Worm (Caenorhabditis elegans) whole organism, late embryonic: Measurements from ENCODE around the gene sru-39.

Experiments
- C08G9.2 ChIP-seq: sonication (generic microtip); optimal IDR thresholded peaks from 2 replicates; lab custom pipeline; 2016; ENCODE audit warnings: mild to moderate bottlenecking, missing genetic modification characterization, moderate library complexity, missing compliant biosample characterization
- F13H6.1 ChIP-seq: sonication (generic microtip); optimal IDR thresholded peaks from 2 replicates; lab custom pipeline; 2016; ENCODE audit warnings: missing genetic modification characterization, missing compliant biosample characterization
- K02D7.2 ChIP-seq: sonication (generic microtip); optimal IDR thresholded peaks from 2 replicates; lab custom pipeline; 2017; ENCODE audit warnings: mild to moderate bottlenecking, missing genetic modification characterization, missing compliant biosample characterization
- ahr-1 ChIP-seq: sonication (generic microtip); optimal IDR thresholded peaks from 2 replicates; lab custom pipeline; 2016; ENCODE audit warnings: missing genetic modification characterization, missing compliant biosample characterization
- ceh-18 ChIP-seq: sonication (generic microtip); optimal IDR thresholded peaks from 2 replicates; lab custom pipeline; 2016; ENCODE audit warnings: missing genetic modification characterization, missing compliant biosample characterization
- ceh-19 ChIP-seq: fragments of 200-800 bp; sonication (Bioruptor generic); optimal IDR thresholded peaks from 2 replicates; lab custom pipeline; 2018; ENCODE audit warnings: mild to moderate bottlenecking, missing genetic modification characterization, missing compliant biosample characterization
- ceh-2 ChIP-seq: sonication (generic microtip); optimal IDR thresholded peaks from 2 replicates; lab custom pipeline; 2016; ENCODE audit warnings: missing genotype, missing genetic modification characterization, missing compliant biosample characterization
- ceh-22 ChIP-seq: sonication (generic microtip); optimal IDR thresholded peaks from 2 replicates; lab custom pipeline; 2017; ENCODE audit warnings: missing biosample characterization, missing genetic modification characterization
- ceh-31 ChIP-seq: sonication (generic microtip); optimal IDR thresholded peaks from 2 replicates; lab custom pipeline; 2016; ENCODE audit warnings: missing genetic modification characterization, missing compliant biosample characterization
- ceh-48 ChIP-seq: sonication (generic microtip); optimal IDR thresholded peaks from 2 replicates; lab custom pipeline; 2016; ENCODE audit warnings: missing genetic modification characterization, inconsistent platforms, missing compliant biosample characterization
- che-1 ChIP-seq: sonication (generic microtip); optimal IDR thresholded peaks from 2 replicates; lab custom pipeline; 2016; ENCODE audit warnings: mild to moderate bottlenecking, missing genetic modification characterization, missing compliant biosample characterization
- dmd-4 ChIP-seq: sonication (generic microtip); optimal IDR thresholded peaks from 2 replicates; lab custom pipeline; 2016; ENCODE audit warnings: borderline replicate concordance, missing genetic modification characterization, missing compliant biosample characterization
- elt-2 ChIP-seq: sonication (generic microtip); optimal IDR thresholded peaks from 2 replicates; lab custom pipeline; 2016; ENCODE audit warnings: missing genetic modification reagents, missing genetic modification characterization, missing compliant biosample characterization
- elt-4 ChIP-seq: sonication (generic microtip); optimal IDR thresholded peaks from 2 replicates; lab custom pipeline; 2016; ENCODE audit warnings: missing genetic modification characterization, missing compliant biosample characterization
- fax-1 ChIP-seq: sonication (generic microtip); optimal IDR thresholded peaks from 2 replicates; lab custom pipeline; 2016; ENCODE audit warnings: missing genotype, missing genetic modification characterization, missing compliant biosample characterization
- hlh-30 ChIP-seq: sonication (generic microtip); optimal IDR thresholded peaks from 2 replicates; lab custom pipeline; 2017; ENCODE audit warnings: antibody characterized with exemption, missing genetic modification characterization, missing compliant biosample characterization; ENCODE audit not compliant: insufficient read depth
- hlh-8 ChIP-seq: sonication (generic microtip); optimal IDR thresholded peaks from 2 replicates; lab custom pipeline; 2016; ENCODE audit warnings: missing genotype, missing genetic modification characterization, missing compliant biosample characterization
- lim-6 ChIP-seq: sonication (generic microtip); optimal IDR thresholded peaks from 2 replicates; lab custom pipeline; 2016; ENCODE audit warnings: missing genetic modification characterization, missing compliant biosample characterization
- lin-11 ChIP-seq: fragments of 200-800 bp; sonication (Bioruptor generic); optimal IDR thresholded peaks from 2 replicates; lab custom pipeline; 2018; ENCODE audit warnings: mild to moderate bottlenecking, missing genetic modification characterization, missing compliant biosample characterization
- mec-3 ChIP-seq: sonication (generic microtip); optimal IDR thresholded peaks from 2 replicates; lab custom pipeline; 2016; ENCODE audit warnings: borderline replicate concordance, missing genetic modification characterization, missing compliant biosample characterization
- odd-2 ChIP-seq: sonication (generic microtip); optimal IDR thresholded peaks from 2 replicates; lab custom pipeline; 2017; ENCODE audit warnings: antibody characterized with exemption, mild to moderate bottlenecking, missing genetic modification characterization, missing compliant biosample characterization
- pag-3 ChIP-seq: sonication (generic microtip); optimal IDR thresholded peaks from 2 replicates; lab custom pipeline; 2016; ENCODE audit warnings: missing compliant biosample characterization, missing genetic modification characterization, borderline replicate concordance
- pat-9 ChIP-seq: fragments of 200-800 bp; sonication (Bioruptor generic); optimal IDR thresholded peaks from 2 replicates; lab custom pipeline; 2018; ENCODE audit warnings: mild to moderate bottlenecking, missing genetic modification characterization, moderate library complexity, missing compliant biosample characterization
- pha-4 ChIP-seq: fragments of 150-350 bp; optimal IDR thresholded peaks from 2 replicates; lab custom pipeline; 2018; ENCODE audit warnings: missing biosample characterization, missing genetic modification reagents, missing genetic modification characterization
- pqm-1 ChIP-seq: sonication (generic microtip); optimal IDR thresholded peaks from 2 replicates; lab custom pipeline; 2016; ENCODE audit warnings: missing genetic modification characterization, missing compliant biosample characterization
- pros-1 ChIP-seq: fragments of 150-350 bp; optimal IDR thresholded peaks from 2 replicates; lab custom pipeline; 2014; ENCODE audit warnings: missing biosample characterization, missing genetic modification reagents, missing genetic modification characterization
- ref-2 ChIP-seq: sonication (generic microtip); optimal IDR thresholded peaks from 2 replicates; lab custom pipeline; 2016; ENCODE audit warnings: missing genetic modification characterization, missing compliant biosample characterization
- rnt-1 ChIP-seq: sonication (generic microtip); optimal IDR thresholded peaks from 2 replicates; lab custom pipeline; 2016; ENCODE audit warnings: missing genetic modification characterization, missing compliant biosample characterization
- sdc-2 ChIP-seq: sonication (generic microtip); optimal IDR thresholded peaks from 2 replicates; lab custom pipeline; 2016; ENCODE audit warnings: missing genotype, missing genetic modification characterization, missing compliant biosample characterization
- ttx-3 ChIP-seq: sonication (generic microtip); optimal IDR thresholded peaks from 2 replicates; lab custom pipeline; 2016; ENCODE audit warnings: missing genetic modification reagents, missing genetic modification characterization, missing compliant biosample characterization
- unc-3 ChIP-seq, 2 experiments: fragments of 200-800 bp in 1 of 2; sonication (Bioruptor generic) in 1 of 2; sonication (generic microtip) in 1 of 2; conservative IDR thresholded peaks in 1 of 2; optimal IDR thresholded peaks in 1 of 2; 2 replicates each; pipeline versions ENCODE4 v1.3.6 to Lab custom; 2016 to 2022; ENCODE audit warnings: missing compliant biosample characterization in 2 of 2, missing genetic modification characterization in 2 of 2, missing genetic modification reagents in 1 of 2
- unc-55 ChIP-seq: sonication (generic microtip); optimal IDR thresholded peaks from 2 replicates; lab custom pipeline; 2017; ENCODE audit warnings: missing biosample characterization, missing genetic modification reagents, missing genetic modification characterization
- ztf-16 ChIP-seq: sonication (generic microtip); optimal IDR thresholded peaks from 2 replicates; lab custom pipeline; 2017; ENCODE audit warnings: missing genetic modification characterization, missing compliant biosample characterization

The sru-39 gene

DNA sequence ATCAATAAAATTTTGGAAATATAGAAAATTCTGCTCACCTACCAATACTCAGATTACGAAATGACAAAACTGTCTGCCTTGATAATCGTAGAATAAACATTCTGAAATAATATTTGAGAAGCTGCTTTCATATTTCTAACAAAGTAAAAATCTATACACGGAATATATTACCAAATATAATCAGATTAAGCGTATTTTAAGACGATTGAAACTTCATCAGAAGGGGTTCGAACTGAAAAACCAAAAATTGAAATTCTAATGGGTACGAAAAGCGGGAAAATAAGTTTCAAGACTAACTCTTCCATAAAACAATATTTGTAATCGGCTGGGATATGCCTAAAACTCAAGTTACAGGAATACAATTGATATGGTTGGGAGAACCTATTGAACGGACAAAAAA, 23.9 kb upstream of the sru-39 start, which contains the start of gene F46B6.4:
Gene F46B6.4 (minus strand): TSS at position 101 of the 400 bp plus-strand sequence.
- TF ChIP-seq rnt-1 (no peak), che-1 (tag; lab: Kevin White, UChicago) (no peak), ceh-48 (tag; lab: Kevin White, UChicago) (no peak), ztf-16 (tag; lab: Kevin White, UChicago) (no peak), ref-2 (tag; lab: Kevin White, UChicago) (no peak), ahr-1 (tag; lab: Kevin White, UChicago) (no peak), ttx-3 (tag; lab: Kevin White, UChicago) (no peak), sdc-2 (no peak), pat-9 (tag; lab: Kevin White, UChicago) (no peak), hlh-8 (no peak), ceh-22 (tag; lab: Kevin White, UChicago) (no peak)

DNA sequence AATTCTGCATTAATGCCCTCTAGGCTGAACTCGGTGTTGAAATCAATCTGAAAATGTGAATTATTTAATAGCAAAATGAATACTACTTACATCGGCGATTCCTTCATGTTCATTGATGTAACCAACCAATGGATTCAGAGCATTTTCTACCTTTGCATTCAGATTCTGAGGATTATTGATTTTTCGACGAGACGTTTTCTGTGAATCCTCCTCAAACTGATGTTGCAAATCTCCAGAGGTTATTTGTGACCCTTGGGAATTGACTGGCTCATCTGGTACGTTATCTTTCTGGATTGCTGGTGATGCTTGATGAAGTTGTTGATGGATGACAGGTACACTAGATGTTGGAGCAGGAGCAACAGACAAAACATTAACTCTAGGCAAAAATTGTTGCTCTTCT, 21.2 kb upstream of the sru-39 start:
- TF ChIP-seq lin-11 (tag; lab: Kevin White, UChicago): no peak
- no peak for TF ChIP-seq dmd-4 (tag; lab: Kevin White, UChicago)
- TF ChIP-seq ceh-31 (tag; lab: Kevin White, UChicago): no peak
- TF ChIP-seq ceh-22 (tag; lab: Kevin White, UChicago): no peak
- TF ChIP-seq elt-2 (tag; lab: Kevin White, UChicago): no peak
- TF ChIP-seq mec-3 (tag; lab: Kevin White, UChicago): no peak
- no peak for TF ChIP-seq unc-3 (GFP tag; conservative IDR thresholded peaks at IDR 0.05; lab: Robert Waterston, UW)
- no peak for TF ChIP-seq unc-3 (tag; optimal IDR thresholded peaks at IDR 0.05; lab: Kevin White, UChicago)
- no peak for TF ChIP-seq ceh-18 (tag; lab: Kevin White, UChicago)
- no peak for TF ChIP-seq odd-2 (tag; lab: Kevin White, UChicago)
- TF ChIP-seq K02D7.2: no peak
- no peak for TF ChIP-seq ztf-16 (tag; lab: Kevin White, UChicago)
- no peak for TF ChIP-seq hlh-8
- TF ChIP-seq lim-6 (tag; lab: Kevin White, UChicago): no peak
- TF ChIP-seq ceh-2: no peak
- no peak for TF ChIP-seq ttx-3 (tag; lab: Kevin White, UChicago)
- no peak for TF ChIP-seq che-1 (tag; lab: Kevin White, UChicago)

DNA sequence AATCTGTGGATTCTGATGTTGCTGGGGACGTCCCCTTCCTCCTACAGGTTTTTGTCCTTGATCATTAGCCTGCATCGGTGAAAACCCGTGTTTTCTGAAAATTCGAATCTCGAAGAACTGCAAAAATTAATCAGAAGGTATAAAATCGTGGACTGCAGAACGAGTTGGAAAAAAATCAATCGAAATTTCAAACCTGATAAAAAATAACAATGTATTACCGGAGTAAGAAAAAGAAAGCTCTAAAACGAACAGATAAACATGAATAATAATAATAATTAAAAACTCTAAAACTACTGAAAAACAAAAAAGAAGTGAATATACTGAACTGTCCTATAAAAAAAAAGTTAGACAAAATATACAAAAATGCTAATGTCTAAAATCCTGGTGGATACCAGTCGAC, 20.3 kb upstream of the sru-39 start, which contains the start of gene F46B6.5:
Gene F46B6.5 (minus strand): TSS at position 101 of the 400 bp plus-strand sequence.
- TF ChIP-seq fax-1 (tag; lab: Kevin White, UChicago) (no peak), pros-1 (tag; lab: Kevin White, UChicago) (no peak)

DNA sequence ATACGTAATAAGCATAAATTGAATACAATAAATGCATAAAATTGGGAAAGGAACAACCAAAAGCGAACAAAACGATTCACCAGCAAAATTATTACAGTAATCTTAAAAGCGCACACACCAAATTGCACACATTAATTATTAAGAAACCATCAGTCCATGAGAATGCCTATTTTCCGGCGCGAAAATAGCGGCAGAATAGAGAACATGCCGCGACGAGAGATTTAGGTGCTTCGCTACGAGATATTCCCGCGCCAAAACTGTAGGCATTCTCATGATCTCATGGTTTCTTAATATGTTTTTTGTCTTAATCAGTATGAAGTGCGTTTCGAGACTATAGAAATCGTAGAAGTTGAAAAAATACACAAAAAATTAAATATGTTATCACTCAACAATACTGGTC, 19.1 kb upstream of the sru-39 start:
- no peak for TF ChIP-seq ceh-31 (tag; lab: Kevin White, UChicago)
- TF ChIP-seq hlh-30 (tag; lab: Kevin White, UChicago): no peak
- no peak for TF ChIP-seq F13H6.1 (tag; lab: Kevin White, UChicago)
- no peak for TF ChIP-seq mec-3 (tag; lab: Kevin White, UChicago)
- TF ChIP-seq ceh-48 (tag; lab: Kevin White, UChicago): no peak
- TF ChIP-seq ceh-2: no peak
- TF ChIP-seq pha-4: no peak
- no peak for TF ChIP-seq ceh-18 (tag; lab: Kevin White, UChicago)

DNA sequence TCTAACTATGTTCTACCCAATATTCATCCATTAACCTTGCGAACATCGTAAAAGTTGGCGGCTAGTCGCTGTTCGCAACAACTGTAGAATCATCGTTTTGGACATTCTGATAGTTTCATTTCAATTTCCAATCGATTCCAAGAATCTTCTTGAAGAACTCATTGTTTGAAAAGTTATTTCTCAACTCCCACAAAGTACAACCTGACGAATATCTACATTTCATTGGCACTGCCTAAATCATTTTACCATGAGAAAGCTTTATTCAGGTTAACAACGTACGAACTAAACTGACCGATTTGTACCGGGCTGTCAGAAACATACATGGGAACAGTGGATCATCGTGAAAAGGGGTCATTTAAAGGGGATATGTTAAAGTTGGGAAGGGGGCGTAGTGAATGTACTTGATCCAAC, 16.6 kb upstream of the sru-39 start, which contains the start of gene F46B6.6:
Gene F46B6.6 (minus strand): TSS at position 148 of the 411 bp plus-strand sequence.
- TF ChIP-seq unc-55 (GFP tag; lab: Kevin White, UChicago) (no peak), ceh-2 (no peak), sdc-2 (no peak), C08G9.2 (no peak), ceh-19 (GFP tag; lab: Kevin White, UChicago) (no peak), elt-4 (tag; lab: Kevin White, UChicago) (no peak), F13H6.1 (tag; lab: Kevin White, UChicago) (no peak), pqm-1 (tag; lab: Kevin White, UChicago) (no peak), mec-3 (tag; lab: Kevin White, UChicago) (no peak), pag-3 (no peak)
- TF ChIP-seq, all 69 proteins: peak for 0
